Fruit fly (Drosophila melanogaster) S2 (cell line): ENCODE data around the gene Tbc1d8-9.

ENCODE experiments used
- CG8478 ChIP-seq: fragments of >200 bp; optimal IDR thresholded peaks from 2 replicates; lab custom pipeline; 2018
- CTCF ChIP-seq, 2 experiments: fragments of >200 bp; optimal IDR thresholded peaks; 2 replicates each; lab custom pipeline; 2018

Tbc1d8-9 gene

DNA sequence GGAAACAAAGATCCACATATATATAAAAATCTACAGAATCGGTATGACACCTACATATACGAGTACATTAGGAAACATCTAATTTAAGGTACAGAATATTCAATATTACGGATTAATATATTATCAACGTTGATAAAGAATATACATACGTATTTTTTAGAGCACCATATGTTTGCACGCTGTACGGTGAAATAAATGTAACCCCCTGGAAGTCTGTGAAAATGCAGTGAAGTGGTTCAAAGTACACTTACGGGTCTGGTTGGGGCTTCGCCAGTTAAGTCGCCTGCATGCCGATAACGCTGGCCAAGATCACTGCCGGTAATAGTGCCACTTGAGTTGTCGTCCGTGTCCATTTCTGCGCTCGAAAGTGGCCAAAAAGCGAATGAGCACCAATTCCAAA is 39.9 kb downstream of the Tbc1d8-9 start:
- TF ChIP-seq CTCF (optimal IDR thresholded peaks at IDR 0.05; lab: Kevin White, UChicago) (no peak), CG8478 (lab: Kevin White, UChicago) (no peak)

DNA sequence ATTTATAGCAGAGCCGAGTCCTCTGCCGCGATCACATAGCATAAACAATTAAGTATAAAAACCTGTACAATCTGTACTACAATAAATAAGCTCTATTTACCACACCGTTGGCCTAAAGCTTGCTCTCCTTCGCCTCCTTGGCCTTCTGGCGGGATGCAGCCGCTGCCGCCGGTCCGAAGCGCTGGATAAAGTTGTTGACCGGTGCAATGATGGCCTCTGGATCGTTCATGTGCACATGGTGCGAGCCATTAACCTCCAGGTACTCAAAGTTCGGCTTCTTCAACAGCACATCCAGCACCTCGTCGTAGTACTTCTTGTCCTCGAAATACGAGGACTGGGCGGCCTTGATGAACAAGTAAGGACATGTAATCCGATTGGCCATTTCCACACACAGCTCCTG is 41.0 kb downstream of the Tbc1d8-9 start:
- TF ChIP-seq CTCF (optimal IDR thresholded peaks at IDR 0.05; lab: Kevin White, UChicago) (no peak), CG8478 (lab: Kevin White, UChicago) (no peak)

DNA sequence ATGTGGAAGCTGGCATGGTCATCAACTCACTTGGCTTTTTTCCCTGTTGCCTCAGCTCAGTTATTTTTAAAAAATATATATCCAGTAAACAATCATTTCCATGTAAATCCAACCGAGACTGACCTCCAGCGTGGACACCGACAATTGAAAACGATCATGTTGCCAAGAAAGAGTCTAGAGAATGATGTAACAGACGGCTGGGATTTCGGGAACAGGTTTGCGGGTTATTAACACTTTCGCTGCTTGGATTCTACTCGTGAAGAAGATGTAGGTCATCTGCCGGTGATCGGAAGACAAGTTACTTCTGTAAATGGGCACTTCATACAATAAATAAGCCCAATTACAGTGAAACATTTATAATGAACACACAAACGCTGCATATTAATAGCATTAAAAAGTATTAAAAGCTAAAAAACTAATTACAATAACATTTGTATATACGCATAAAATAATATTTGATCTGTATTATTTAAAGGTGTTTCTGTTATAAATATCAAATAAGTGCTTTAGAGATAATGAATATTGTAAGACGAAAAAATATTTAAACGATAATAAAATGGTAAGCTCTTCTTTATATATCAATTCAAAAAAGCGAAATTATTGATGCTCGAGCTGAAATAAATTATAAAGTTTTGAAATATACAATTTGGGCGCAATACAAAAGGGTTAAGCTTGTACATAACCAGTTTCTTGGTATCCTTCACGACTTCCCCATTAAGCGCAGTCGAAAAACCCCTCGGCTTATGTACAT is 41.6 kb downstream of the Tbc1d8-9 start:
- TF ChIP-seq CTCF (optimal IDR thresholded peaks at IDR 0.05; lab: Kevin White, UChicago): no peak
- TF ChIP-seq CG8478 (lab: Kevin White, UChicago): no peak

DNA sequence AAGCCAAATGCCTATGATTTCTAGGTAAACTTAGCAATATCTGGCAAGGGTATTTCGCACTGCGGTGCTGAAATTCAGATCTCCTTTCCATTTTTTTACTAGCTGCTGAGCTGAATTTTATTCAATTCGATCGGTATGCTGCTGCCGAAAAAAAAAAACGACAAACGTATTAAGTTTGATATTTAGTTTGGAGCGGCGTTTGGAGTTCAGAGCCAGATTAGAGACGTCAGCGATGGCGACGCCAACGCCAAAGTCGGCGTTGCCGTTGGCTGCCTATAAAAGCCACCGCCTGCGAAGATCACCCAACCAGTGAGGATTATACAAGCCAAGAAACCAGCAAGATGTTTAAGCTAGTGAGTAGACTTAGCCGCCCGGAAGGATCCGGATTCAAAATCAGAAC is 43.2 kb downstream of the Tbc1d8-9 start, which contains the start of gene Cpr78Cc:
Gene Cpr78Cc, plus strand, starts transcription at position 301 of the 400 bp plus-strand sequence.
- TF ChIP-seq CTCF (optimal IDR thresholded peaks at IDR 0.05; lab: Kevin White, UChicago): no peak
- no peak for TF ChIP-seq CG8478 (lab: Kevin White, UChicago)

DNA sequence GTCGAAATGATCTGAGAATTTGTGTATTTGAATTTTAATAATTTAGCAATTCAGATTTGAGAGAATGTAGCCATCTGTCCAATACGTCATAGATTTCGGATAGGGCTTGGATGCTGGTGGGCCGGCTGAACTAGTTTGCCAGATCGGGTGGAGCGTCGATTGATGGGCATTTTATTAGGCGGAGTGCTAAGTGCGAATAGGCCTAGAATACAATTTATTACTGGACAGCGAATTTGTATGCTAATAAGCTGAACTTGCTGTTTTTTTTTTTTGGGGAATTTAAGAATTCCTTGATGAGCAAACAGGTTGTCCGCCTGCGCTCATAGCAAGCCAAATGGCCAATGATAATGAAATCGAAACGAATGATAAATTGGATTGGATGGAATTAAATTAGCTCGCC is 44.3 kb downstream of the Tbc1d8-9 start:
- TF ChIP-seq CG8478 (lab: Kevin White, UChicago) (no peak), CTCF (optimal IDR thresholded peaks at IDR 0.05; lab: Kevin White, UChicago) (no peak)

DNA sequence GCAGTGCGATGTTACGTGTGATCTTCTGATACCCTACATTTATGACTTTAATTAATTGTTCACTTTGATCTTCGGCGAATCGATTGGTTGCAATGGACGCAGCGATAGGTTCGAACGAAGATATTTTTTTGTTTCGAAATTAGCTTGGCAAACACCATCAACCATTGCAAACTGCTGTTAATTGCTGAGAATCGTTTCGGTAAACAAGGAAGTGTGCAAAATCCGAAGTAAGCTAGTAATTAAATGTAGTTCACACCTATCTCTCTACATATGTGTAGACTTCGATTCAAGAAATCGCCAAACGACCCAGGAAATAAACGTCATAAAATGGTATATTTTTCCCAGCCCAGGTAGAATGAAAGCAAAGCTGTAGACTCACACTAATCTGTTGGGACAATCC is 45.1 kb downstream of the Tbc1d8-9 start, which contains the start of gene CG43702:
Gene CG43702, plus strand, starts transcription at position 301 of the 400 bp plus-strand sequence.
- TF ChIP-seq CTCF (optimal IDR thresholded peaks at IDR 0.05; lab: Kevin White, UChicago) (no peak), CG8478 (lab: Kevin White, UChicago) (no peak)

DNA sequence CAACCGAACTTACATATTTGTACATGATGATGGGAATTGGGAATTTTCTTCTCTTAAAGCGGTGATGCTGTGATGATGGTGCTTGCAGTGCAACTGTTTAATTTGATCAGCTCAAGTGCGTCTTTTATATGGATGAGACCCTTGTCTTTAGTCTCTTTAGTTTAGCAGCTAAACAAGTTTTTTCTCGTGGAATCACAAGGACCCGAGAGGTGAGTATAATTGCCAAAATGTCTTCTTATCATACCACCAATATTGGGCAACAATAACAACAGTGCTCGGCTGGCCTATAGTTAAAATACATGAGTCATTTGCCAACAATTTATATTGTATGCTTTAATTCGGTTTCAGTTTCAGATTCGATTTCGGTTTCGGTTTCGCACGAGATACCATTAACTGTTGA is 45.8 kb downstream of the Tbc1d8-9 start, which contains the start of gene Edg78E:
Gene Edg78E, minus strand, starts transcription at position 101 of the 400 bp plus-strand sequence.
- no peak for TF ChIP-seq CG8478 (lab: Kevin White, UChicago)
- no peak for TF ChIP-seq CTCF (optimal IDR thresholded peaks at IDR 0.05; lab: Kevin White, UChicago)

DNA sequence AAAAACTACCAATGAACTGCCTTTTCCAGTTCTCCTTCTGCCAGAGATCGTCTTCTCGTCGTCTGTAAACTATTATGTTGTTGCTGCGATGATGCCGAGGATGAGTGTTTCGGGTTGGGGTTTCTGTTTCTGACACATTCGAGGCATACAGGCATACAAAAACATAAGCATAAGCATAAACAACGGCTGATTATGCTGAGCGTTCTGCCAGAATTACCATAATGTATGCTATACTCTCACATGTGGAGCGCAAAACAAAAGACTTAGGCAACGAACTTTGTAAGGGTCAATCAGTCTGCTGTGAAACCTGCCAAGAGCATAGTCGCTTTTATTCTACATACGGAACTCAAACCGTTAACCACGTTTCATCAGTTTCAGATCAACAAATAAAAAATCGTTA is 49.3 kb downstream of the Tbc1d8-9 start, which contains the start of gene Cpr78Cb:
Gene Cpr78Cb, plus strand, starts transcription at position 291 of the 400 bp plus-strand sequence.
- no peak for TF ChIP-seq CTCF (optimal IDR thresholded peaks at IDR 0.05; lab: Kevin White, UChicago)
- TF ChIP-seq CG8478 (lab: Kevin White, UChicago): no peak

DNA sequence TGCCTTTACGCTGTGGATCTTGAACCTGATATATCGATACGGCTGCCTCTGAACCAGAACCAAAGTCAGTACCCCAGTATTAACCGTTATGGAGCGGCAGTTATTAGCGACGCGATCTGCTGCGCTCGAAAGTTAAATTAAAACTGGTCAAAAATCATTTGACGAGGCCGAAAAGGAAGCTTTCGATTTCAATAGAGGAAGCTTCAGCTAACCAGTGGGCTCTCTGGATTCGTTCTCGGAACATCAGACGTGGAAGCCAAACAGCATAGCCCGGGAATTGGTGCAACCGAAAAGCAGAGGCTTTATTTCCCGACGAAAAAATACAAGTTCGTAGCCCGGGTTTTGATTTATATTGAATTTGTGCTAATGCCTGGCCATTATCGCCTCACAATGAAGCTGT is 50.8 kb downstream of the Tbc1d8-9 start, which contains the start of gene Cpr78Ca:
Gene Cpr78Ca, minus strand, starts transcription at position 101 of the 400 bp plus-strand sequence.
- TF ChIP-seq CG8478 (lab: Kevin White, UChicago) (no peak), CTCF (optimal IDR thresholded peaks at IDR 0.05; lab: Kevin White, UChicago) (no peak)

DNA sequence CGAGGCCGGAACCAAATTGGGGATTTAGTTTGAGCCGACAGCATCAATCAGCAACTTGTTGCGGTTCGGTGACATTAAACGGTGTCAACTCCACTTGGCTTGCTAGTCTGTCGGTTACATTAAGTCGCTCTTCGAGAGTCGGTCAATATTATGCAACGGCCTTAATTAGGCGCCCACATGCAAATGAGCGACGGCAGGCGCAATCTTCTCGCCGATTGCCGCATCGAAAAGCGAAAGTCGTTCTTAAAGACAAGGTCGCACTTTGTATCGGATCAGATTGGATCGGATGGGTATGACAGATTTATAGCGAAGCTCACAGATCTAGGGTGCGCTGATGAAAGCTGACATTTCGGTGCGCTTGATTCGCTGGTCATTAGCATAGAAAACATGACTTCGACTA is 52.5 kb downstream of the Tbc1d8-9 start:
- TF ChIP-seq CTCF (optimal IDR thresholded peaks at IDR 0.05; lab: Kevin White, UChicago) (no peak), CG8478 (lab: Kevin White, UChicago) (no peak)

DNA sequence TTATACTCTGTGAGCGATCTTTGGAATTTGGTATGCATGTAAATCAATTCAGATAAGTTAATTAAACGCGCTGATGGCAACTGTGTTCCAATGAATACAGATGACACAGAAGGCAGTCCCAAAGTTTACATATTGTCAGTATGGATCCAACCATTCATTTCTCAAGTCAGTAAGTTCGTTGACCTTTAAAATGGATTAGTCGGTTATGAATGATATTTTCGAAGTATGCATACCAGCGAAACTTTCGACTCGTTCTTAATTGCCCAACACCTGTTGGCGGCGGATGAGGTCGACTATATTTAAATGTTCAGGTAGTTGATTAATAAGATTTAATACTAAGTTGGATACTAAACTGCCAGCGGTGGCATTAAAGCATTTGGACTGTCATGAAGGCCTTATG is 53.2 kb downstream of the Tbc1d8-9 start:
- TF ChIP-seq CTCF (optimal IDR thresholded peaks at IDR 0.05; lab: Kevin White, UChicago) (no peak), CG8478 (lab: Kevin White, UChicago) (no peak)
